Worm (Caenorhabditis elegans) whole organism, L4 larva: ENCODE measurements around the gene nlp-31.

Experiments used
- ZK546.5 ChIP-seq, 2 experiments: sonication (generic microtip); optimal IDR thresholded peaks; 2 replicates each; lab custom pipeline; 2017; ENCODE audit warnings: missing biosample characterization in 2 of 2, missing genetic modification characterization in 2 of 2
- nhr-11 ChIP-seq: fragments of 150-350 bp; optimal IDR thresholded peaks from 2 replicates; lab custom pipeline; 2014; ENCODE audit warnings: missing biosample characterization, missing genetic modification characterization
- nhr-28 ChIP-seq: fragments of 150-350 bp; optimal IDR thresholded peaks from 2 replicates; lab custom pipeline; 2014; ENCODE audit warnings: missing biosample characterization, missing genetic modification characterization
- nhr-41 ChIP-seq: fragments of 200-800 bp; sonication (Bioruptor generic); IDR thresholded peaks from 2 replicates; pipeline ENCODE4 v1.3.6; 2022; ENCODE audit warnings: missing genetic modification reagents, missing genetic modification characterization, missing compliant biosample characterization
- nhr-48 ChIP-seq: sonication (generic microtip); optimal IDR thresholded peaks from 2 replicates; lab custom pipeline; 2016; ENCODE audit warnings: mild to moderate bottlenecking, missing genetic modification characterization, missing compliant biosample characterization
- nhr-76 ChIP-seq: fragments of 150-350 bp; optimal IDR thresholded peaks from 2 replicates; lab custom pipeline; 2014; ENCODE audit warnings: missing biosample characterization, missing genetic modification characterization
- pha-4 ChIP-seq, 2 experiments: fragments of 150-350 bp in 1 of 2; fragments of 200-800 bp in 1 of 2; sonication (Bioruptor generic) in 1 of 2; IDR thresholded peaks in 1 of 2; optimal IDR thresholded peaks in 1 of 2; 2 replicates each; pipeline versions ENCODE4 v1.3.6 to Lab custom; 2014 to 2022; ENCODE audit warnings: missing genetic modification characterization in 2 of 2, missing genetic modification reagents in 2 of 2, missing biosample characterization in 1 of 2, missing compliant biosample characterization in 1 of 2
- unc-130 ChIP-seq: sonication (generic microtip); optimal IDR thresholded peaks from 2 replicates; lab custom pipeline; 2016; ENCODE audit warnings: missing genetic modification reagents, missing genetic modification characterization, missing compliant biosample characterization
- unc-39 ChIP-seq: sonication (generic microtip); optimal IDR thresholded peaks from 2 replicates; lab custom pipeline; 2017; ENCODE audit warnings: missing biosample characterization, missing genetic modification characterization
- ztf-11 ChIP-seq: fragments of 150-350 bp; optimal IDR thresholded peaks from 2 replicates; lab custom pipeline; 2014; ENCODE audit warnings: missing biosample characterization, missing genetic modification characterization

- no peak for TF ChIP-seq unc-39
- peak; percentile 45 for TF ChIP-seq nhr-48 (tag; lab: Kevin White, UChicago)
- TF ChIP-seq nhr-28: peak; percentile 81
- TF ChIP-seq nhr-11 (tag; lab: Kevin White, UChicago): no peak
- no peak for TF ChIP-seq ztf-11 (tag; lab: Kevin White, UChicago)
- peak; percentile 58; the same call in 1 of the 2 replicates for TF ChIP-seq nhr-41 (GFP tag; lab: Robert Waterston, UW)
- TF ChIP-seq nhr-76: no peak
- TF ChIP-seq pha-4 (GFP tag; IDR thresholded peaks at IDR 0.05; lab: Robert Waterston, UW): peak; percentile 38; the same call in 1 of the 2 replicates
- peak; percentile 29 for TF ChIP-seq pha-4 (tag; optimal IDR thresholded peaks at IDR 0.05; lab: Kevin White, UChicago)
- TF ChIP-seq unc-130 (GFP tag; lab: Kevin White, UChicago): no peak
- TF ChIP-seq ZK546.5 (tag; optimal IDR thresholded peaks at IDR 0.05; lab: Kevin White, UChicago): no peak
Measured at ce11 chrV:4024777-4025176, 44.9 kb downstream of the nlp-31 start, which contains the start of gene K09D9.1.
